Worm (Caenorhabditis elegans) whole organism, mixed stage, embryonic: ENCODE measurements around the gene T24E12.10.

ENCODE experiments used
- M03D4.4 ChIP-seq: sonication (generic microtip); optimal IDR thresholded peaks from 2 replicates; lab custom pipeline; 2017; ENCODE audit warnings: mild to moderate bottlenecking, missing genetic modification characterization, missing compliant biosample characterization
- bed-3 ChIP-seq: fragments of 200-800 bp; sonication (Bioruptor generic); optimal IDR thresholded peaks from 3 replicates; lab custom pipeline; 2018; ENCODE audit warnings: mild to moderate bottlenecking, missing genetic modification characterization, moderate library complexity, missing compliant biosample characterization
- blmp-1 ChIP-seq: fragments of 150-350 bp; optimal IDR thresholded peaks from 2 replicates; lab custom pipeline; 2014; ENCODE audit warnings: missing biosample characterization, missing genetic modification characterization
- ceh-43 ChIP-seq: fragments of 200-800 bp; sonication (Bioruptor generic); optimal IDR thresholded peaks from 2 replicates; lab custom pipeline; 2018; ENCODE audit warnings: mild to moderate bottlenecking, missing genetic modification characterization, moderate library complexity, missing compliant biosample characterization
- ceh-83 ChIP-seq: fragments of 200-800 bp; sonication (Bioruptor generic); optimal IDR thresholded peaks from 2 replicates; lab custom pipeline; 2018; ENCODE audit warnings: mild to moderate bottlenecking, missing genetic modification characterization, missing compliant biosample characterization
- ces-1 ChIP-seq: fragments of 150-350 bp; optimal IDR thresholded peaks from 2 replicates; lab custom pipeline; 2014; ENCODE audit warnings: missing biosample characterization, missing genetic modification reagents, missing genetic modification characterization
- drap-1 ChIP-seq: fragments of 200-800 bp; sonication (Bioruptor generic); optimal IDR thresholded peaks from 3 replicates; lab custom pipeline; 2018; ENCODE audit warnings: mild to moderate bottlenecking, missing genetic modification characterization, missing compliant biosample characterization
- elt-1 ChIP-seq: sonication (generic microtip); optimal IDR thresholded peaks from 2 replicates; lab custom pipeline; 2017; ENCODE audit warnings: missing genetic modification characterization, mild to moderate bottlenecking, missing compliant biosample characterization, antibody characterized with exemption, moderate library complexity, borderline replicate concordance; ENCODE audit not compliant: insufficient read depth
- elt-3 ChIP-seq: fragments of 150-350 bp; optimal IDR thresholded peaks from 2 replicates; lab custom pipeline; 2014; ENCODE audit warnings: missing biosample characterization, missing genetic modification characterization
- flh-1 ChIP-seq: fragments of 200-800 bp; sonication (Bioruptor generic); optimal IDR thresholded peaks from 2 replicates; lab custom pipeline; 2018; ENCODE audit warnings: mild to moderate bottlenecking, missing genetic modification characterization, moderate library complexity, missing compliant biosample characterization
- ham-2 ChIP-seq: fragments of 200-800 bp; sonication (Bioruptor generic); optimal IDR thresholded peaks from 2 replicates; lab custom pipeline; 2018; ENCODE audit warnings: mild to moderate bottlenecking, missing genetic modification characterization, missing compliant biosample characterization
- hlh-1 ChIP-seq: fragments of 150-350 bp; optimal IDR thresholded peaks from 2 replicates; lab custom pipeline; 2014; ENCODE audit warnings: missing biosample characterization, missing genetic modification reagents, missing genetic modification characterization
- lin-13 ChIP-seq: fragments of 150-350 bp; optimal IDR thresholded peaks from 2 replicates; lab custom pipeline; 2014; ENCODE audit warnings: missing biosample characterization, missing genetic modification characterization
- lin-32 ChIP-seq: fragments of 200-800 bp; sonication (Bioruptor generic); optimal IDR thresholded peaks from 2 replicates; lab custom pipeline; 2018; ENCODE audit warnings: mild to moderate bottlenecking, missing genetic modification characterization, missing compliant biosample characterization
- lsy-2 ChIP-seq: fragments of 150-350 bp; optimal IDR thresholded peaks from 2 replicates; lab custom pipeline; 2014; ENCODE audit warnings: missing biosample characterization, missing genetic modification characterization
- mab-5 ChIP-seq: fragments of 150-350 bp; optimal IDR thresholded peaks from 2 replicates; lab custom pipeline; 2014; ENCODE audit warnings: missing biosample characterization, missing genetic modification characterization
- mep-1 ChIP-seq: fragments of 150-350 bp; optimal IDR thresholded peaks from 2 replicates; lab custom pipeline; 2017; ENCODE audit warnings: missing biosample characterization, missing genetic modification reagents, missing genetic modification characterization, inconsistent platforms
- mls-2 ChIP-seq: sonication (generic microtip); optimal IDR thresholded peaks from 2 replicates; lab custom pipeline; 2016; ENCODE audit warnings: mild to moderate bottlenecking, missing genetic modification characterization, moderate library complexity, missing compliant biosample characterization
- nhr-12 ChIP-seq: fragments of 150-350 bp; optimal IDR thresholded peaks from 2 replicates; lab custom pipeline; 2014; ENCODE audit warnings: missing biosample characterization, missing genetic modification characterization
- nhr-2 ChIP-seq: fragments of 150-350 bp; optimal IDR thresholded peaks from 2 replicates; lab custom pipeline; 2014; ENCODE audit warnings: missing biosample characterization, missing genetic modification characterization
- nhr-237 ChIP-seq: fragments of 150-350 bp; optimal IDR thresholded peaks from 2 replicates; lab custom pipeline; 2014; ENCODE audit warnings: missing biosample characterization, missing genetic modification characterization
- nhr-28 ChIP-seq: fragments of 150-350 bp; optimal IDR thresholded peaks from 2 replicates; lab custom pipeline; 2014; ENCODE audit warnings: missing biosample characterization, missing genetic modification characterization
- nhr-76 ChIP-seq: sonication (generic microtip); optimal IDR thresholded peaks from 2 replicates; lab custom pipeline; 2017; ENCODE audit warnings: missing biosample characterization, missing genetic modification characterization
- sem-2 ChIP-seq: fragments of 200-800 bp; sonication (Bioruptor generic); optimal IDR thresholded peaks from 2 replicates; lab custom pipeline; 2018; ENCODE audit warnings: mild to moderate bottlenecking, missing genetic modification characterization, missing compliant biosample characterization
- snpc-4 ChIP-seq: fragments of 150-350 bp; optimal IDR thresholded peaks from 2 replicates; lab custom pipeline; 2014; ENCODE audit warnings: missing biosample characterization, missing genetic modification characterization
- tbx-8 ChIP-seq: fragments of 200-800 bp; sonication (Bioruptor generic); optimal IDR thresholded peaks from 2 replicates; lab custom pipeline; 2018; ENCODE audit warnings: mild to moderate bottlenecking, missing genetic modification characterization, moderate library complexity, missing compliant biosample characterization
- unc-120 ChIP-seq: sonication (generic microtip); optimal IDR thresholded peaks from 2 replicates; lab custom pipeline; 2017; ENCODE audit warnings: missing genetic modification characterization, missing compliant biosample characterization; ENCODE audit not compliant: poor library complexity, severe bottlenecking
- unc-39 ChIP-seq: fragments of 150-350 bp; optimal IDR thresholded peaks from 2 replicates; lab custom pipeline; 2014; ENCODE audit warnings: missing biosample characterization, missing genetic modification characterization
- unc-62 ChIP-seq: fragments of 150-350 bp; optimal IDR thresholded peaks from 2 replicates; lab custom pipeline; 2014; ENCODE audit warnings: missing biosample characterization, missing genetic modification reagents, missing genetic modification characterization
- zip-8 ChIP-seq: fragments of 150-350 bp; optimal IDR thresholded peaks from 2 replicates; lab custom pipeline; 2014; ENCODE audit warnings: missing biosample characterization, missing genetic modification characterization
- ztf-11 ChIP-seq: fragments of 150-350 bp; optimal IDR thresholded peaks from 2 replicates; lab custom pipeline; 2014; ENCODE audit warnings: missing biosample characterization, missing genetic modification characterization

The T24E12.10 gene

DNA sequence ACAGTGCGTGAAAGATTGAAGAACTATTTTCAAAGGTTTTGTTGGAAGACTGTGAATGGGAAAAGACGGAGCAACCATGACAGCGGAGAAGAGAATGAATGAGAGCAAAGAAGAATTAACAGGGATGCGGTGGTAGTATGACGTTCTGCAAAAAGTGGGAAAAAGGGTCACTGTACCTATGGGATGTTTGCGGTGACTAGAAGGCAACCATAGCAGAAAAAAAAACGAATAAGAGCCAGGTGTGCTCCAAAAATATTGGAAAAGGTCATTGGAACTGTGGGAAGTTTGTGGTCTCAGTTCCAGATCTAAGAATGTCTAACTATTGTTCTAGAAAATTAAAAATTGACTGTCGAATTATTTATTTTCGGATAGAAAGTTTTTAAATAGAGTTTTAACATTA is 24.3 kb downstream of the T24E12.10 start, which contains the start of gene fbxb-90:
TSS of gene fbxb-90 (minus strand) at position 101 of the 400 bp plus-strand sequence.
- TF ChIP-seq lin-32 (no peak), hlh-1 (tag; lab: Kevin White, UChicago) (no peak), unc-39 (tag; lab: Kevin White, UChicago) (no peak), ces-1 (GFP tag; lab: Kevin White, UChicago) (no peak), bed-3 (GFP tag; lab: Kevin White, UChicago) (no peak), mls-2 (no peak), ceh-83 (GFP tag; lab: Kevin White, UChicago) (no peak), drap-1 (GFP tag; lab: Kevin White, UChicago) (no peak), unc-120 (tag; lab: Kevin White, UChicago) (no peak), flh-1 (GFP tag; lab: Kevin White, UChicago) (no peak), lin-13 (tag; lab: Kevin White, UChicago) (no peak), nhr-12 (tag; lab: Kevin White, UChicago) (no peak), nhr-28 (tag; lab: Kevin White, UChicago) (no peak), M03D4.4 (tag; lab: Kevin White, UChicago) (no peak), mep-1 (tag; lab: Kevin White, UChicago) (no peak)

DNA sequence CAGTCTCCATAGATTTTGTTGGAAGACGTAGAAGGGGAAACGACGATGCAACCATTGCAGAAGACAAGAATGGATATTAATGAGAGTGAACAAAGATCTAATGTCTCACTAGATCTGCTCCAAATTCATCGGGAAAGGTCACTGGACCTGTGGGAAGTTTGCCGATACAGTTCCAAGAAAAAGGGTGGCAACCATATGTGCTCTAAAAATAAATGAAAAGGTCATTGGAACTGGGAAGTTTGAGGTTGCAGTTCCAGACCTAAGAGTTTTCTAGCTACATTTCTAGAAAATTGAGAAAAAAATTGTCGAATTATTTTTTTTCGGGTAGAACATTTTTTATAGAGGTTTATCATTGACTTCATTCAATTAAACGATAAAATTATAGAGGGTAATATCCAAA is 25.6 kb downstream of the T24E12.10 start, which contains the start of gene fbxb-92:
TSS of gene fbxb-92 (minus strand) at position 101 of the 400 bp plus-strand sequence.
- no peak for TF ChIP-seq lsy-2

DNA sequence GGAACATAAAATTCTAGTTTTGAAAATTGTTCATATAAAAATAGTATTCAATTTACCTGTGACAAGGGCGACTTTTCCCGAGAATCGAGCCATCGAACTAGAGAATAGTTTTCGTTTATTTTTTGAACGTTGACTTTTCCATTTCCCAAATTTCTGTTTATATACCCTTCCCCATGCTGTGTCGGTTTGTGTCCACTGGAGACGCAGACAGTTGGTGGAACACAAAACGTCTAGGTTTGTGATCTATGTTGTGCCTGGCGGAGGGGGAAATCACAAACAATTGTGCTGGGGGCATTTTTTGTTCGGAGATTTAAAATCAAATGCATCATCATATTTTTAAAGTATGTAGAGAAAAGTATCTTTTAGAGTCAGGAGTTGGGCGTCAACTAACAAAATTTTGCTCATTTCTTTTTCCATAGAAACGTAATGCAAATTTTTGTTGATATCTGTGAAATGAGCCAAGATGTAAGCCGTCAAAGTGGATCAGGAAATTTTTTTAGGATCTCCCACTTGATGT is 29.3 kb downstream of the T24E12.10 start, which contains the start of gene nta-1:
TSS of gene nta-1 (minus strand) at position 131 of the 517 bp plus-strand sequence.
- TF ChIP-seq nhr-12 (tag; lab: Kevin White, UChicago) (no peak), nhr-76 (no peak), mls-2 (no peak)
- TF ChIP-seq, all 35 proteins: peak for 0

DNA sequence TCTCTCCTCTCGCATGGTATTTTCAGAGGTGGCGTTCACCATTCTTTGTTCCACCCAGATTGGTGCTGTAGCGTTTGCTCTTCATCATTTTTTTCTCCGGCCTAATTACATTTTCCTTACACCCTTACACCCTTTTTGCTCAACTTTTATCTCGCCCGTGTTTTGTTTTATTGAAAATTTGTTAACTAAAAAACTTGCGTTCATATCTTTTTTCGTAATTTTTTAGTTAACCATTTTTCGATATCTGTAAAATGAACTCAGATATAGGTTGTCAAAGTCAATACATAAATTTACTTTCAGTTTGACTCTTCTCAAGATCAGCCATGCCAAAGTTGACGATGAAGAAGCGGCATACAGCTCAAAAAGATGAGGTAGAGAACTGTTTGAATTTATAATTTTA is 31.4 kb downstream of the T24E12.10 start, which contains the start of gene F12E12.1:
TSS of gene F12E12.1 (plus strand) at position 301 of the 400 bp plus-strand sequence.
- no peak for TF ChIP-seq unc-62 (GFP tag; lab: Kevin White, UChicago)
- TF ChIP-seq zip-8 (tag; lab: Kevin White, UChicago) = no peak
- no peak for TF ChIP-seq bed-3 (GFP tag; lab: Kevin White, UChicago)
- no peak for TF ChIP-seq elt-1
- no peak for TF ChIP-seq mab-5 (tag; lab: Kevin White, UChicago)
- no peak for TF ChIP-seq sem-2 (GFP tag; lab: Kevin White, UChicago)
- no peak for TF ChIP-seq mls-2
- no peak for TF ChIP-seq snpc-4 (tag; lab: Kevin White, UChicago)
- TF ChIP-seq lsy-2 = no peak

DNA sequence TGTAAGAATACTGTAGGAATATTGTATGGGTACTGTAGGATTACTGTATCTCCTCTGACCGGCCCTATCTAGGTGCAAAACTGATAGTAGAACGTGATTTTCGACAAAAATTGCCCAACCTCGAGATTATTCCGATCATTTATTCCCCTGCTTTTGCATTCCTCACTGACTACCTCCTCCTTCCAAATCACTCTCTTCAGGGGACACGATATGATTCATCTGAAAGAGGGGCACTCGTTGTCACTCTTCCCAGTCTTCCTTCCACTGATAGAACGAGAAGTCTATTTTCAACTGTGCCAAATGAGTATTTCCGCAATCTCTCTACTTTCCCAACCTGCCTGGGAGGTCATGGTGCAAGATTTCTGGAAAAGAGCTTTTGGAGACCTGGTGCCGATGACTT is 33.4 kb downstream of the T24E12.10 start, which contains the start of gene F12E12.2:
TSS of gene F12E12.2 (plus strand) at position 301 of the 400 bp plus-strand sequence.
- TF ChIP-seq ces-1 (GFP tag; lab: Kevin White, UChicago) = no peak
- no peak for TF ChIP-seq ceh-43 (GFP tag; lab: Kevin White, UChicago)
- TF ChIP-seq M03D4.4 (tag; lab: Kevin White, UChicago) = no peak
- TF ChIP-seq elt-3 = no peak
- no peak for TF ChIP-seq lin-13 (tag; lab: Kevin White, UChicago)
- no peak for TF ChIP-seq lsy-2
- TF ChIP-seq nhr-237 (tag; lab: Kevin White, UChicago) = no peak
- no peak for TF ChIP-seq tbx-8 (GFP tag; lab: Kevin White, UChicago)
- TF ChIP-seq ham-2 = no peak
- TF ChIP-seq zip-8 (tag; lab: Kevin White, UChicago) = no peak
- TF ChIP-seq nhr-2 (tag; lab: Kevin White, UChicago) = no peak
- TF ChIP-seq ceh-83 (GFP tag; lab: Kevin White, UChicago) = no peak

DNA sequence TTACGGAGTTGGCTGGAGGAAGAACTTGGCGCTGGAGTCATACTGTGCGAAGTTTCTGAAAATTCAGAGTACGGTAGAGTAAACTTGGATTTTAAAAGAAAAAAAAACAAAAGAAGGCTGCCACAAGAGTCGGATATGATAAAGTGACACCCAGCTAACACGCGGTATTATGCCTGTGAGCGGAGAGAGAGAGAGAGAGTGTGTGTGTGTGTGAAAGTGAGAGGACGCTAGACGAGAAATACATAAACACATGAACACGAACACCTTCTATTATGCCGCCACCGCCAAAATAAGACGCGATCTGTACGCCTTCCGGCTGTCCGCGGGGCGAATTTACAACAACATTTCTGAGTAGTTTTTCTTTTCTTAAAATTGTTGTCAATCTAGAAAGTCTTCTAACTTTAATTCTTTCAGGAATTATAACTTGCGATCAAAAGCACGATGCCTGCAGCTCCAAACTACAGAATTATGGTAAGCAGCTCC is 36.1 kb downstream of the T24E12.10 start, which contains the start of gene F12E12.6:
TSS of gene F12E12.6 (minus strand) at position 51 of the 483 bp plus-strand sequence.
- no peak for TF ChIP-seq ztf-11 (tag; lab: Kevin White, UChicago)
- TF ChIP-seq blmp-1 (tag; lab: Kevin White, UChicago) = no peak
- TF ChIP-seq ceh-43 (GFP tag; lab: Kevin White, UChicago) = no peak
